Worm (Caenorhabditis elegans): ENCODE results near the gene cox-6B.

cox-6B gene

DNA sequence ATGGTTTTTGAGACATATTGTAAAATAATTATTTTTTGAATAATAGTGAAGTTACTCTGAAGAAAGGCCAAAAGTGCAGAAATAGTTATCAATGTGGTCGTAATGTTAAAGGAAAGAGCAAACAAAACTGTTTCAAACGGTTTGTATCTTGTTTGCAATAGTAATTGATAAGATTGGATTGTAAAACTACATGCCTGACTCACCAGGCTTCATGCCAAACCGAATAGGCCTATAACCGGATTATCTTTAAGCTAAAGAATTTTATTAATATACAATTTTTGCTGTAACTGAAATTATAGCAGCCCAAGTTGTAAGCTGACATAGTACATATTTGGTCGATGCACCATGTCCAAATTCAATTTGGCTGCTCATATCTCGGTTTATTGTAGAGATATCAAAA, 47.1 kb downstream of the cox-6B start, which contains the start of gene Y71H2AM.14:
Gene Y71H2AM.14, minus strand, starts transcription at position 101 of the 400 bp plus-strand sequence.
- no peak for TF ChIP-seq tra-4 (tag; optimal IDR thresholded peaks at IDR 0.05)
- no peak for TF ChIP-seq hmg-4 (GFP tag; optimal IDR thresholded peaks at IDR 0.05)
- no peak for TF ChIP-seq hmbx-1 (tag; optimal IDR thresholded peaks at IDR 0.05)
- TF ChIP-seq scrt-1 (GFP tag; IDR thresholded peaks at IDR 0.05), result no peak
- TF ChIP-seq tbx-37 (GFP tag; conservative IDR thresholded peaks at IDR 0.05), result no peak
- TF ChIP-seq ceh-13 (GFP tag; optimal IDR thresholded peaks at IDR 0.05), result no peak
- no peak for TF ChIP-seq pes-1 (GFP tag; IDR thresholded peaks at IDR 0.05)
- TF ChIP-seq aly-1 (tag; optimal IDR thresholded peaks at IDR 0.05), result no peak
- TF ChIP-seq ceh-36 (tag; optimal IDR thresholded peaks at IDR 0.05), result no peak
- no peak for TF ChIP-seq sea-1 (GFP tag; conservative IDR thresholded peaks at IDR 0.05)
- no peak for TF ChIP-seq B0310.2 (tag; optimal IDR thresholded peaks at IDR 0.05)
- no peak for TF ChIP-seq ets-7 (tag; optimal IDR thresholded peaks at IDR 0.05)
- no peak for TF ChIP-seq F13C5.2 (tag; optimal IDR thresholded peaks at IDR 0.05)
- no peak for TF ChIP-seq hnd-1 (tag; optimal IDR thresholded peaks at IDR 0.05)
- no peak for TF ChIP-seq ama-1 (optimal IDR thresholded peaks at IDR 0.05)
- no peak for TF ChIP-seq tbx-11 (GFP tag; IDR thresholded peaks at IDR 0.05)
- no peak for TF ChIP-seq flt-1 (GFP tag; IDR thresholded peaks at IDR 0.05)

DNA sequence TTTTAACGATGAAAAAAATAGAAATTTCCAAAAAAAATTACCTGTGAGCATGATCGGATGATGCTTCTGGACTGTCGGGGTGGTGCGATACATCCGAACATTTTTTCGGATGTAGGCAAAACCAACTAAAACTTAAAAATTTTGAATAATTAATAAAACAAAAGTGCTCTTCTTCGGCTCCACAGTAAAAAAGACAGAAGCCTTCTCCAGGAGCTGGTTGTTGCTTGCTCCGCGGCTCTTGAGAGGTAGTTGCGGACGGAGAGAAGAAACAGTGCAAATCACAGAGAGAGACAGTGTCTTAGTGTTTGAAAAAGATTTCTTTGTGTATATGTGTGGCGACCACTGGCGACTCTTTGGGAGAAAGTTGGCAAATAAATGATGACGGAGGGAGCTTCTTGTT, 56.8 kb downstream of the cox-6B start, which contains the start of gene gldi-9:
Gene gldi-9, minus strand, starts transcription at position 101 of the 400 bp plus-strand sequence.
- TF ChIP-seq ama-1 (optimal IDR thresholded peaks at IDR 0.05) (no peak), ceh-13 (GFP tag; optimal IDR thresholded peaks at IDR 0.05) (no peak), pes-1 (GFP tag; IDR thresholded peaks at IDR 0.05) (no peak), flt-1 (GFP tag; IDR thresholded peaks at IDR 0.05) (no peak), tra-4 (tag; optimal IDR thresholded peaks at IDR 0.05) (no peak), tbx-37 (GFP tag; conservative IDR thresholded peaks at IDR 0.05) (no peak), hmg-4 (GFP tag; optimal IDR thresholded peaks at IDR 0.05) (no peak), B0310.2 (tag; optimal IDR thresholded peaks at IDR 0.05) (no peak), ceh-36 (tag; optimal IDR thresholded peaks at IDR 0.05) (no peak), hmbx-1 (tag; optimal IDR thresholded peaks at IDR 0.05) (no peak)

DNA sequence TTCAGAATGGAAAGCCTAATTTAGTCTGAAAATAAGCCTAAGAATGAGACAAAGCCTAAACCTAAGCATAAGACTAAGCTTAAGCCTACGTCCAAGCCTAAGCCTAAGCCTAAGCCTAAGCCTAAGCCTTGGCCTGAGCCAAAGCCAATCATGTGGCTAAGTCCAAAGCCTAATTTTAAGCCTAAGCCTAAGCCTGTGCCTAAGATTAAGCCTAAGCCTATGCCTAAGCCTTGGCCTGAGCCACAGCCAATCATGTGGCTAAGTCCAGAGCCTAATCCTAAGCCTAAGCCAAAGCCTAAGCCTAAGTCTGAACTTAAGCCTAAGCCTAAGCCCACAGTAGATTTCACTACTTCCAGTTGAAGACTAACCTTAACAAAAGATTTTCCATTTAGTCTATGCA, 58.0 kb downstream of the cox-6B start:
- no peak for TF ChIP-seq hmbx-1 (tag; optimal IDR thresholded peaks at IDR 0.05)
- no peak for TF ChIP-seq flt-1 (GFP tag; IDR thresholded peaks at IDR 0.05)
- TF ChIP-seq ets-7 (tag; optimal IDR thresholded peaks at IDR 0.05), result no peak
- peak; percentile 91 for TF ChIP-seq ceh-36 (tag; optimal IDR thresholded peaks at IDR 0.05)
- TF ChIP-seq ceh-13 (GFP tag; optimal IDR thresholded peaks at IDR 0.05), result no peak

DNA sequence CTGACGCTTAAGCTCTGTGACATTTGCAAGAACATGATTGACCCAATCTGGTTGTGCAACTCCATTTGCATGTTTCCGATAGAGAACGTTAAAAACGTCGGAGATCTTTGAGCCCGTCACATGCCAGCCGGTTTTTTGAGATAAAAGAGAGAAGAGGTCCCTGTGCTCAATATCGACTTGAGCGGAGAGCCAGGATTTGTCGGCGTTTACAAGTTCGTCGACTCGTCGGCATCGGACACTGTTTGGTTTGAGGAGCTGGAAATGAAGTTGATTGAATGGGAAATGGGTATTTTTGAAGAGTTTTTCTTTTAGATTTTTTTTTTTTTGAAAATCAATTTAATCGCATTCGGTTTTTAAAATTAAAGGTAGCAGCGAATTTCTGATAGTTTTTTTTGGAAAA, 58.6 kb downstream of the cox-6B start:
- TF ChIP-seq sea-1 (GFP tag; conservative IDR thresholded peaks at IDR 0.05), result no peak
- no peak for TF ChIP-seq hmbx-1 (tag; optimal IDR thresholded peaks at IDR 0.05)
- no peak for TF ChIP-seq ets-7 (tag; optimal IDR thresholded peaks at IDR 0.05)
- TF ChIP-seq tbx-11 (GFP tag; IDR thresholded peaks at IDR 0.05), result no peak
- no peak for TF ChIP-seq tbx-37 (GFP tag; conservative IDR thresholded peaks at IDR 0.05)
- no peak for TF ChIP-seq hmg-4 (GFP tag; optimal IDR thresholded peaks at IDR 0.05)
- TF ChIP-seq pes-1 (GFP tag; IDR thresholded peaks at IDR 0.05), result no peak
- no peak for TF ChIP-seq aly-1 (tag; optimal IDR thresholded peaks at IDR 0.05)
- no peak for TF ChIP-seq F13C5.2 (tag; optimal IDR thresholded peaks at IDR 0.05)
- no peak for TF ChIP-seq ceh-36 (tag; optimal IDR thresholded peaks at IDR 0.05)
- no peak for TF ChIP-seq scrt-1 (GFP tag; IDR thresholded peaks at IDR 0.05)
- TF ChIP-seq ama-1 (optimal IDR thresholded peaks at IDR 0.05), result no peak
- TF ChIP-seq ceh-13 (GFP tag; optimal IDR thresholded peaks at IDR 0.05), result no peak
- no peak for TF ChIP-seq B0310.2 (tag; optimal IDR thresholded peaks at IDR 0.05)

DNA sequence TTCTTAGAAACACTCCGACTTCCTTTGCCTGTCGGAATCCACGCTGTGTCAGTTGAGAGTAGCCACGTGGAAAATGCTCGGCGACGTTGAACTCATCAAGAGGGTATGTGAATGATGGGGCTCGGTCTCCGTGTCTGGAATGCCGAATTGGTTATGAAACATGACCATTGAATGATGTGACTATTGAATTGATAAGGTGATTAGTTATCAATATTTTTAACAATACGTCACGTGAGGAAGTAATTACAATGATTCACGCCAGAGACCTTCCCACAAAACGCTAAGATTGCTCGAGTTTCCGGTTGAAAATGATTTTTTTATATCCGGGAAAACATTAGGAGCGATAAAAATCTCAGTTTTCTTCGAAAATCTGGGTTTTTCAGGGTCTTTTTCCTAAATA, 59.8 kb downstream of the cox-6B start:
- TF ChIP-seq scrt-1 (GFP tag; IDR thresholded peaks at IDR 0.05) (no peak), hmbx-1 (tag; optimal IDR thresholded peaks at IDR 0.05) (no peak), pes-1 (GFP tag; IDR thresholded peaks at IDR 0.05) (no peak), ceh-13 (GFP tag; optimal IDR thresholded peaks at IDR 0.05) (no peak), ets-7 (tag; optimal IDR thresholded peaks at IDR 0.05) (no peak), ama-1 (optimal IDR thresholded peaks at IDR 0.05) (no peak), F13C5.2 (tag; optimal IDR thresholded peaks at IDR 0.05) (no peak), hmg-4 (GFP tag; optimal IDR thresholded peaks at IDR 0.05) (no peak), aly-1 (tag; optimal IDR thresholded peaks at IDR 0.05) (no peak), tra-4 (tag; optimal IDR thresholded peaks at IDR 0.05) (no peak), hnd-1 (tag; optimal IDR thresholded peaks at IDR 0.05) (no peak), sea-1 (GFP tag; conservative IDR thresholded peaks at IDR 0.05) (no peak), flt-1 (GFP tag; IDR thresholded peaks at IDR 0.05) (no peak), tbx-11 (GFP tag; IDR thresholded peaks at IDR 0.05) (no peak), B0310.2 (tag; optimal IDR thresholded peaks at IDR 0.05) (no peak)

DNA sequence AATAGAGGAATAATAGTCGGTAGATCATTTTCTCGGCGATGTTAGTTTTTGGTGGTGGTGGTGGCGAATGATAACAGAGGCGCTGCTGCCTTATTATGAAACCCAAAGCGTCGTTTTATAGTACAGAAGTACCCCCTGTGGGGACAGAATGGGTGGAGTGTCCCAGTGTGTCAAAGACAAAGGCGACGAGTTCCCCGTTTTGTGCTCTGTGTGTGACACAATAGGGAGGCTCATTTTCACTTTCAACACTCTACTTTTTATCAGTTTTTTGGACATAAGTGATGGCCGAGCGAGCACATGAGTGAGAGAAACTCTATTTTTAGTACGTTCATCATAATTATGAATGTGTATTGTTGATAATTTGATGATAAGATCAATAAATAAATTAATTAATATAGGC, 61.3 kb downstream of the cox-6B start, which contains the start of gene pho-9:
Gene pho-9, minus strand, starts transcription at position 91 of the 400 bp plus-strand sequence.
- TF ChIP-seq F13C5.2 (tag; optimal IDR thresholded peaks at IDR 0.05) (no peak), tbx-11 (GFP tag; IDR thresholded peaks at IDR 0.05) (no peak), tra-4 (tag; optimal IDR thresholded peaks at IDR 0.05) (no peak), hnd-1 (tag; optimal IDR thresholded peaks at IDR 0.05) (no peak), scrt-1 (GFP tag; IDR thresholded peaks at IDR 0.05) (no peak), pes-1 (GFP tag; IDR thresholded peaks at IDR 0.05) (no peak), sea-1 (GFP tag; conservative IDR thresholded peaks at IDR 0.05) (no peak), ceh-13 (GFP tag; optimal IDR thresholded peaks at IDR 0.05) (no peak), flt-1 (GFP tag; IDR thresholded peaks at IDR 0.05) (no peak), ceh-36 (tag; optimal IDR thresholded peaks at IDR 0.05) (no peak), hmbx-1 (tag; optimal IDR thresholded peaks at IDR 0.05) (no peak), ets-7 (tag; optimal IDR thresholded peaks at IDR 0.05) (no peak)

DNA sequence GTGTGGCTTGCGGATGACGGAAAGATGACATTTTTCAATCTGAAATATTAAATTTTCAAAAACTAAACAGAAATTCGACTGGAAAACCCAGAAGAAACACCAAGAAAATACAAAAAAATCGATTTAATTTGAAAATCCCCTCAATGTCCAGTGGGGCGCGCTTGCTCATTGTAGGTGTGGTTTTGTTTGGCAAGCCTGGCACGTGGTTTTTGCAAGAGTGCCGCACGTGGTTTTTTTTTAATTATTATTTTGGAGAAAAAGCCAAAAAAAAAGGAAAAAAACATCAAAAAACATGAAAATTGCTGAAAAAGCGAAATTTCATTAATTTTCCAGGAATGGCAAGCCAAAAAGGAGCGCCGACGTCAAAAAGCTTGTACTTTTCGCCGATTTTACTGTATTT, 69.2 kb downstream of the cox-6B start, which contains the start of gene swsn-3:
Gene swsn-3, minus strand, starts transcription at position 45 of the 400 bp plus-strand sequence.
- peak; percentile 55 for TF ChIP-seq tra-4 (tag; optimal IDR thresholded peaks at IDR 0.05)
- peak; percentile 58 for TF ChIP-seq ets-7 (tag; optimal IDR thresholded peaks at IDR 0.05)
- TF ChIP-seq pes-1 (GFP tag; IDR thresholded peaks at IDR 0.05), result peak; percentile 87
- peak; percentile 79 for TF ChIP-seq tbx-37 (GFP tag; conservative IDR thresholded peaks at IDR 0.05)
- TF ChIP-seq hnd-1 (tag; optimal IDR thresholded peaks at IDR 0.05), result peak; percentile 68
- peak; percentile 86 for TF ChIP-seq sea-1 (GFP tag; conservative IDR thresholded peaks at IDR 0.05)
- peak; percentile 70 for TF ChIP-seq ceh-13 (GFP tag; optimal IDR thresholded peaks at IDR 0.05)
- peak; percentile 96 for TF ChIP-seq F13C5.2 (tag; optimal IDR thresholded peaks at IDR 0.05)
- TF ChIP-seq B0310.2 (tag; optimal IDR thresholded peaks at IDR 0.05), result peak; percentile 61
- TF ChIP-seq hmbx-1 (tag; optimal IDR thresholded peaks at IDR 0.05), result peak; percentile 44
- TF ChIP-seq ceh-36 (tag; optimal IDR thresholded peaks at IDR 0.05), result peak; percentile 75
- peak; percentile 80 for TF ChIP-seq aly-1 (tag; optimal IDR thresholded peaks at IDR 0.05)
- TF ChIP-seq ama-1 (optimal IDR thresholded peaks at IDR 0.05), result no peak
- TF ChIP-seq flt-1 (GFP tag; IDR thresholded peaks at IDR 0.05), result peak; percentile 73; the same call in 1 of the 2 replicates
- TF ChIP-seq hmg-4 (GFP tag; optimal IDR thresholded peaks at IDR 0.05), result peak; percentile 79
- TF ChIP-seq tbx-11 (GFP tag; IDR thresholded peaks at IDR 0.05), result peak; percentile 81
- TF ChIP-seq scrt-1 (GFP tag; IDR thresholded peaks at IDR 0.05), result peak; percentile 84

Measured in whole organism, early embryonic.